Worm (Caenorhabditis elegans) whole organism, L4/young adult: Measurements from ENCODE around the gene K03D3.5.
"Not testable (repeated sequence)": the region's sequence is repeated elsewhere in the genome, so short reads cannot be mapped to it uniquely, and the experiment has no call there.

ENCODE experiments used
- W03F9.2 ChIP-seq: fragments of 150-350 bp; optimal IDR thresholded peaks from 2 replicates; lab custom pipeline; 2014; ENCODE audit warnings: missing biosample characterization, missing genetic modification characterization
- him-1 ChIP-seq: sonication (generic microtip); optimal IDR thresholded peaks from 2 replicates; lab custom pipeline; 2016; ENCODE audit warnings: missing genotype, missing genetic modification reagents, missing genetic modification characterization, missing compliant biosample characterization

DNA sequence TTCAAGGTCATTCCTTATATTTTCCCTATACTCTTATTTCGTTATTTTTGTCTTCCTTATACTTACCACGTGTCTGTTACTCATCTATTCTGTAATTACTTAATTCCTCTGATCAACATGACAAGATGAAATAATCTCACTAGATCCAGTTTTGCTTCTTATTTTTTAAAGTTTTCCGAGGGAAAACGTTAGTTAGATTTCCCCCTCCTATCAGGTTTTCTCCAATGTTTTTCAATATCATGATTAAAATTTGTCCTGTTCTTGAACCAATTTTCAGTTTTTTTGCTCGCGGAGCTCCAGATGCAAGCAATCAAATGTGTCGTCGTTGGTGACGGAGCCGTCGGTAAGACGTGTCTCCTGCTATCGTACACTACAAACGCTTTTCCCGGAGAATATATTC is 12.4 kb downstream of the K03D3.5 start, which contains the start of gene rac-2:
- TF ChIP-seq him-1, W03F9.2 (tag; lab: Kevin White, UChicago): not testable (repeated sequence)
